Worm (Caenorhabditis elegans) whole organism, L4 larva: Measurements from ENCODE around the gene nhr-13.

Experiments
- D1046.2 ChIP-seq: fragments of 200-800 bp; sonication (Bioruptor generic); IDR thresholded peaks from 2 replicates; pipeline ENCODE4 v1.3.6; 2022; ENCODE audit warnings: missing genetic modification characterization, missing compliant biosample characterization
- F49E8.2 ChIP-seq: sonication (generic microtip); optimal IDR thresholded peaks from 2 replicates; lab custom pipeline; 2016; ENCODE audit warnings: missing compliant biosample characterization, mild to moderate bottlenecking, missing genetic modification characterization, borderline replicate concordance
- T26A8.4 ChIP-seq: fragments of 200-800 bp; sonication (Bioruptor generic); IDR thresholded peaks from 2 replicates; pipeline ENCODE4 v1.3.6; 2022; ENCODE audit warnings: missing genetic modification characterization, missing compliant biosample characterization
- Y105C5A.15 ChIP-seq: fragments of 200-800 bp; sonication (Bioruptor generic); IDR thresholded peaks from 2 replicates; pipeline ENCODE4 v1.3.6; 2022; ENCODE audit warnings: missing genetic modification characterization, missing compliant biosample characterization
- ZK337.2 ChIP-seq: fragments of 200-800 bp; sonication (Bioruptor generic); IDR thresholded peaks from 2 replicates; pipeline ENCODE4 v1.3.6; 2022; ENCODE audit warnings: missing genetic modification reagents, missing genetic modification characterization, missing compliant biosample characterization
- ama-1 ChIP-seq: fragments of 150-350 bp; optimal IDR thresholded peaks from 2 replicates; lab custom pipeline; 2014; ENCODE audit warnings: inconsistent platforms, mixed read lengths
- attf-4 ChIP-seq: sonication (generic microtip); optimal IDR thresholded peaks from 3 replicates; lab custom pipeline; 2017; ENCODE audit warnings: missing biosample characterization, missing genetic modification characterization
- ceh-32 ChIP-seq: sonication (generic microtip); optimal IDR thresholded peaks from 2 replicates; lab custom pipeline; 2016; ENCODE audit warnings: mild to moderate bottlenecking, missing genetic modification characterization, missing compliant biosample characterization; ENCODE audit not compliant: poor library complexity
- daf-16 ChIP-seq, 3 experiments: sonication (generic microtip); optimal IDR thresholded peaks; 2 replicates each; lab custom pipeline; 2016 to 2017; ENCODE audit warnings: missing genetic modification characterization in 3 of 3, missing genetic modification reagents in 3 of 3, mild to moderate bottlenecking in 2 of 3, missing compliant biosample characterization in 2 of 3, missing biosample characterization in 1 of 3, moderate library complexity in 1 of 3
- daf-19 ChIP-seq: fragments of 200-800 bp; sonication (Bioruptor generic); conservative IDR thresholded peaks from 2 replicates; pipeline ENCODE4 v1.3.6; 2022; ENCODE audit warnings: missing genetic modification characterization, missing compliant biosample characterization
- dmd-6 ChIP-seq: fragments of 200-800 bp; sonication (Bioruptor generic); IDR thresholded peaks from 2 replicates; pipeline ENCODE4 v1.3.6; 2022; ENCODE audit warnings: missing genetic modification reagents, missing genetic modification characterization, missing compliant biosample characterization
- dve-1 ChIP-seq: sonication (generic microtip); optimal IDR thresholded peaks from 2 replicates; lab custom pipeline; 2017; ENCODE audit warnings: antibody characterized with exemption, mild to moderate bottlenecking, missing genetic modification characterization, missing compliant biosample characterization; ENCODE audit not compliant: insufficient read depth
- egl-27 ChIP-seq: sonication (generic microtip); optimal IDR thresholded peaks from 3 replicates; lab custom pipeline; 2017; ENCODE audit warnings: missing biosample characterization, missing genetic modification reagents, missing genetic modification characterization
- egl-43 ChIP-seq: fragments of 200-800 bp; sonication (Bioruptor generic); IDR thresholded peaks from 2 replicates; pipeline ENCODE4 v1.3.6; 2022; ENCODE audit warnings: missing genetic modification reagents, missing genetic modification characterization, missing compliant biosample characterization
- hlh-11 ChIP-seq: fragments of 200-800 bp; sonication (Bioruptor generic); optimal IDR thresholded peaks from 2 replicates; lab custom pipeline; 2018; ENCODE audit warnings: mild to moderate bottlenecking, missing genetic modification characterization, missing compliant biosample characterization
- hlh-30 ChIP-seq: sonication (generic microtip); optimal IDR thresholded peaks from 2 replicates; lab custom pipeline; 2017; ENCODE audit warnings: antibody characterized with exemption, mild to moderate bottlenecking, missing genetic modification characterization, missing compliant biosample characterization; ENCODE audit not compliant: insufficient read depth
- hmg-1.1 ChIP-seq: fragments of 200-800 bp; sonication (Bioruptor generic); IDR thresholded peaks from 2 replicates; pipeline ENCODE4 v1.3.6; 2022; ENCODE audit warnings: missing genetic modification reagents, missing genetic modification characterization, missing compliant biosample characterization
- lin-39 ChIP-seq: fragments of 150-350 bp; optimal IDR thresholded peaks from 2 replicates; lab custom pipeline; 2014; ENCODE audit warnings: missing biosample characterization, missing genetic modification reagents, missing genetic modification characterization
- madf-5 ChIP-seq, 2 experiments: fragments of 200-800 bp; sonication (Bioruptor generic); IDR thresholded peaks; 2 replicates each; pipeline ENCODE4 v1.3.6; 2022; ENCODE audit warnings: missing compliant biosample characterization in 2 of 2, missing genetic modification characterization in 2 of 2
- mdl-1 ChIP-seq, 2 experiments: fragments of 150-350 bp in 1 of 2; sonication (generic microtip) in 1 of 2; optimal IDR thresholded peaks; 2 replicates each; lab custom pipeline; 2014 to 2017; ENCODE audit warnings: missing biosample characterization in 2 of 2, missing genetic modification characterization in 2 of 2
- mep-1 ChIP-seq: fragments of 150-350 bp; sonication (generic microtip); optimal IDR thresholded peaks from 3 replicates; lab custom pipeline; 2014; ENCODE audit warnings: missing biosample characterization, missing genetic modification characterization
- mes-2 ChIP-seq: sonication (generic microtip); optimal IDR thresholded peaks from 2 replicates; lab custom pipeline; 2016; ENCODE audit warnings: missing genotype, mild to moderate bottlenecking, missing genetic modification characterization, missing compliant biosample characterization; ENCODE audit not compliant: poor library complexity, severe bottlenecking
- mxl-3 ChIP-seq: fragments of 200-800 bp; sonication (Bioruptor generic); optimal IDR thresholded peaks from 2 replicates; lab custom pipeline; 2018; ENCODE audit warnings: mild to moderate bottlenecking, missing genetic modification characterization, missing compliant biosample characterization
- nhr-237 ChIP-seq: sonication (generic microtip); optimal IDR thresholded peaks from 2 replicates; lab custom pipeline; 2017; ENCODE audit warnings: missing biosample characterization, missing genetic modification characterization
- nhr-28 ChIP-seq: fragments of 150-350 bp; optimal IDR thresholded peaks from 2 replicates; lab custom pipeline; 2014; ENCODE audit warnings: missing biosample characterization, missing genetic modification characterization
- nhr-48 ChIP-seq: sonication (generic microtip); optimal IDR thresholded peaks from 2 replicates; lab custom pipeline; 2016; ENCODE audit warnings: mild to moderate bottlenecking, missing genetic modification characterization, missing compliant biosample characterization
- pha-4 ChIP-seq, 2 experiments: fragments of 150-350 bp in 1 of 2; fragments of 200-800 bp in 1 of 2; sonication (Bioruptor generic) in 1 of 2; IDR thresholded peaks in 1 of 2; optimal IDR thresholded peaks in 1 of 2; 2 replicates each; pipeline versions ENCODE4 v1.3.6 to Lab custom; 2014 to 2022; ENCODE audit warnings: missing genetic modification characterization in 2 of 2, missing genetic modification reagents in 2 of 2, missing biosample characterization in 1 of 2, missing compliant biosample characterization in 1 of 2
- saeg-2 ChIP-seq: fragments of 200-800 bp; sonication (Bioruptor generic); IDR thresholded peaks from 2 replicates; pipeline ENCODE4 v1.3.6; 2022; ENCODE audit warnings: missing genetic modification reagents, missing genetic modification characterization, missing compliant biosample characterization
- sdz-12 ChIP-seq: fragments of 200-800 bp; sonication (Bioruptor generic); optimal IDR thresholded peaks from 2 replicates; lab custom pipeline; 2018; ENCODE audit warnings: mild to moderate bottlenecking, missing genetic modification characterization, missing compliant biosample characterization
- spr-3 ChIP-seq: fragments of 200-800 bp; sonication (Bioruptor generic); optimal IDR thresholded peaks from 2 replicates; lab custom pipeline; 2018; ENCODE audit warnings: mild to moderate bottlenecking, missing genetic modification characterization, missing compliant biosample characterization
- tra-1 ChIP-seq: fragments of 200-800 bp; sonication (Bioruptor generic); IDR thresholded peaks from 2 replicates; pipeline ENCODE4 v1.3.6; 2022; ENCODE audit warnings: missing genetic modification reagents, missing genetic modification characterization, missing compliant biosample characterization
- unc-130 ChIP-seq: sonication (generic microtip); optimal IDR thresholded peaks from 2 replicates; lab custom pipeline; 2016; ENCODE audit warnings: missing genetic modification reagents, missing genetic modification characterization, missing compliant biosample characterization
- vab-7 ChIP-seq: fragments of 200-800 bp; sonication (Bioruptor generic); IDR thresholded peaks from 2 replicates; pipeline ENCODE4 v1.3.6; 2022; ENCODE audit warnings: missing genetic modification reagents, missing genetic modification characterization, missing compliant biosample characterization
- zfp-3 ChIP-seq: fragments of 200-800 bp; sonication (Bioruptor generic); conservative IDR thresholded peaks from 2 replicates; pipeline ENCODE4 v1.3.6; 2022; ENCODE audit warnings: missing genetic modification reagents, missing genetic modification characterization, missing compliant biosample characterization
- zip-11 ChIP-seq: fragments of 200-800 bp; sonication (Bioruptor generic); IDR thresholded peaks from 2 replicates; pipeline ENCODE4 v1.3.6; 2022; ENCODE audit warnings: missing genetic modification characterization, missing compliant biosample characterization
- zip-2 ChIP-seq: fragments of 150-350 bp; optimal IDR thresholded peaks from 2 replicates; lab custom pipeline; 2014; ENCODE audit warnings: missing biosample characterization, missing genetic modification characterization
- ztf-7 ChIP-seq: fragments of 150-350 bp; optimal IDR thresholded peaks from 2 replicates; lab custom pipeline; 2014; ENCODE audit warnings: missing biosample characterization, missing genetic modification characterization

Gene nhr-13

DNA sequence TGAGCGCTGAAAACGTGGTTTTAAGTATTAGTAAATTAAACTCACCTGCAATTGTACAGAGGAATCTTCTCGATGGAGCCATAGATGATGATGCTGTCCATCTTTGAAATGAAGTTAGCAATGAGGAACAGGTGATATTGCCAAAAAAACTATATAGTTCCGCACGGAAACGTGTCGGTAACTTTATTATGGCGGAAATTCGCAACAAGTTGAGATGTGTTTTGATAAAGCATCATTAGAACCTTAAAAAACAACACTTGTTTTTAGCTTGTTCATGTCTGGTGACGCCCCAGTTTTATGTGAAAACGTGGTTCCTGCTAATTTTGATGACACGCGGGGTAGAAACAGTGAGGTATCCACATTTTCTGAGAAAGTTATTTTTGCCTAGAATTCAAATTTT is 13.9 kb downstream of the nhr-13 start, which contains the start of gene srt-40:
srt-40 (minus strand) TSS at position 101 of the 400 bp plus-strand sequence.
- TF ChIP-seq ama-1 (lab: Kevin White, UChicago) (no peak), lin-39 (tag; lab: Kevin White, UChicago) (no peak)

DNA sequence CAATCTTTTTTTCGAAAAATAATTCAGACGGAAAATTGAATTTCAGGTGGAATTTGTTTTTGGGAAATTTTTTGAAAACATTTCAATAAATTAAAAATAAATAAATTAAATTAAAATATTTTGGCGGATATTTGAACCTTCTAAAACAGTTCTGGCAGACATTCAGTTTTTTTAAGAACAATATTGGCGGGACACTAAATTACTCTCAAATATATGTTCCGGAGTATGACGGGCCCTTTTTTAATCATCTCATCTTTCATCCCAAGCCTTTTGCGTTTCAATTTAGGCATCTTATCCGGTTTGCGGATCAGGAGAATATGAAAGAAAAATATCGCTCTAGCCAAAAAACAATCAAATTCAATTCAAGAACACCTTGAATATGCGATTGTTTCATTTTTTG is 14.5 kb downstream of the nhr-13 start, which contains the start of gene svh-11:
svh-11 (plus strand) TSS at position 301 of the 400 bp plus-strand sequence.
- TF ChIP-seq lin-39 (tag; lab: Kevin White, UChicago) = no peak
- TF ChIP-seq zfp-3 (GFP tag; lab: Robert Waterston, UW) = no peak
- TF ChIP-seq sdz-12 (GFP tag; lab: Kevin White, UChicago) = no peak
- no peak for TF ChIP-seq mep-1
- no peak for TF ChIP-seq unc-130 (GFP tag; lab: Kevin White, UChicago)
- TF ChIP-seq Y105C5A.15 = no peak
- no peak for TF ChIP-seq spr-3 (GFP tag; lab: Kevin White, UChicago)
- TF ChIP-seq vab-7 (GFP tag; lab: Robert Waterston, UW) = no peak
- TF ChIP-seq hmg-1.1 = no peak
- no peak for TF ChIP-seq saeg-2 (GFP tag; lab: Robert Waterston, UW)
- no peak for TF ChIP-seq egl-43 (GFP tag; lab: Robert Waterston, UW)
- TF ChIP-seq ZK337.2 (GFP tag; lab: Robert Waterston, UW) = no peak
- TF ChIP-seq T26A8.4 (GFP tag; lab: Robert Waterston, UW) = no peak
- TF ChIP-seq F49E8.2 (tag; lab: Kevin White, UChicago) = no peak
- no peak for TF ChIP-seq zip-2
- TF ChIP-seq, all 104 proteins: peak for 0

DNA sequence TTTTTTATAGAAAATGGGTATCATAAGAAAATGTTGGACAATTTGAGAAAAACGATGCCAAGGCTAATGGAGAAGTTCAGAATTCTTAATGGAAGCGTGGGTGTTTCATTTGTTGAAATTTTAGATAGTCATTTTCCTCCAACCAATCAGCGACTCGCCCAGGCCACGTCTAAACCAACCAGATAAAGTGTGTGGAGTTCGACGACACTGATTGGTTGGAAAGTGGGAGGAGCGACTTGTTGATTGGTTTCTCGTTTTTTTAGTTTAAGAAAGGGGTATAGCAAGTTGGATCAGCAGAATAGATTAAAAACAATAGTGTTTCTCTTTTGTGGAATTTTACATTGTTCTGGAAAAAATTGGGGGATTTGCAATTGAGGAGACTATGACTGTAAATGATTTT is 15.2 kb downstream of the nhr-13 start:
- no peak for TF ChIP-seq attf-4
- TF ChIP-seq madf-5 (GFP tag; IDR thresholded peaks at IDR 0.05; lab: Robert Waterston, UW) = no peak
- TF ChIP-seq mes-2 = no peak
- no peak for TF ChIP-seq ceh-32 (tag; lab: Kevin White, UChicago)
- TF ChIP-seq daf-19 = no peak
- no peak for TF ChIP-seq D1046.2 (GFP tag; lab: Robert Waterston, UW)
- no peak for TF ChIP-seq tra-1 (GFP tag; lab: Robert Waterston, UW)
- no peak for TF ChIP-seq mep-1
- no peak for TF ChIP-seq nhr-237 (tag; lab: Kevin White, UChicago)
- no peak for TF ChIP-seq T26A8.4 (GFP tag; lab: Robert Waterston, UW)
- TF ChIP-seq ztf-7 (tag; lab: Kevin White, UChicago) = no peak
- TF ChIP-seq, all 104 proteins: peak for 0

DNA sequence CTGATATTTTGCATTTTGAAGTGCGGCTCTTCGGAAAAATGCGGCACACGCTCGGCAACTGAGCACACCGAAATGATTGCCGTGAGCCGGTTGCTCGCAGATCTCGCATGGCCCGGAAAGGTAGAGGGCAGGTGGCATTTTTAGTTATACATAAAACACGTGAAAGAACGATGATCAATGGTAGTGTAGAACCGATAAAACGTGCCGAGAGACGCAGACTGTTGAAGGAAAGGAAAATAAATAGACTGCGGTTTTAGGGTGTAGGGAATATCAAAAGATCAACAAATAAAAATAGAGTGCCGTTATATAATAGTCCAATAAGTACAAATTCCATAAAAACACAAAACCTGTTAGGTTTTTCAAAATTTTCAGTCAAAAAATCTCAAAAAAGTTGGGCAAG is 19.7 kb downstream of the nhr-13 start, which contains the start of gene nhr-133:
nhr-133 (minus strand) TSS at position 183 of the 400 bp plus-strand sequence.
- TF ChIP-seq mes-2 (peak; percentile 6), mxl-3 (GFP tag; lab: Kevin White, UChicago) (peak; percentile 81), zip-11 (no peak), daf-16 (GFP tag; optimal IDR thresholded peaks at IDR 0.05; lab: Kevin White, UChicago) (no peak), daf-16 (tag; optimal IDR thresholded peaks at IDR 0.05; lab: Kevin White, UChicago) (peak; percentile 45), hlh-11 (tag; lab: Kevin White, UChicago) (peak; percentile 40), hlh-30 (tag; lab: Kevin White, UChicago) (peak; percentile 83), nhr-28 (tag; lab: Kevin White, UChicago) (peak; percentile 80), dmd-6 (GFP tag; lab: Robert Waterston, UW) (peak; percentile 50; the same call in 1 of the 2 replicates), dve-1 (tag; lab: Kevin White, UChicago) (peak; percentile 55), mdl-1 (tag; optimal IDR thresholded peaks at IDR 0.05; lab: Kevin White, UChicago) (peak; percentile 12 to 79), egl-27 (no peak), pha-4 (GFP tag; IDR thresholded peaks at IDR 0.05; lab: Robert Waterston, UW) (no peak), pha-4 (tag; optimal IDR thresholded peaks at IDR 0.05; lab: Kevin White, UChicago) (peak; percentile 9), nhr-48 (tag; lab: Kevin White, UChicago) (no peak)
